Fruit fly (Drosophila melanogaster): ENCODE data around the gene Cyp4e3.

Cyp4e3 gene

dm6 chr2L:9758856-9759255 is 9.0 kb upstream of the Cyp4e3 start (continued):
- TF ChIP-seq stwl (tag; optimal IDR thresholded peaks at IDR 0.05) (peak; percentile 83), CG14050 (GFP tag; IDR thresholded peaks at IDR 0.05) (peak; percentile 16; the same call in 1 of the 3 replicates), CG13287 (GFP tag; IDR thresholded peaks at IDR 0.05; ENCODE audit: partially characterized antibody) (peak; percentile 95), klu (GFP tag; IDR thresholded peaks at IDR 0.05) (no peak; the same call in 1 of the 2 replicates), CG8281 (tag; optimal IDR thresholded peaks at IDR 0.05) (no peak), vvl (GFP tag; IDR thresholded peaks at IDR 0.05) (peak; percentile 83), CG12744 (GFP tag; optimal IDR thresholded peaks at IDR 0.05) (no peak), sc (optimal IDR thresholded peaks at IDR 0.05) (no peak), sc (GFP tag; optimal IDR thresholded peaks at IDR 0.05) (no peak), CG12236 (GFP tag; optimal IDR thresholded peaks at IDR 0.05) (no peak), tll (GFP tag; optimal IDR thresholded peaks at IDR 0.05) (no peak), CG2202 (tag; optimal IDR thresholded peaks at IDR 0.05) (no peak), CG10267 (tag; optimal IDR thresholded peaks at IDR 0.05) (peak; percentile 73), CG10147 (GFP tag; optimal IDR thresholded peaks at IDR 0.05) (peak; percentile 23), fd96Cb (tag; optimal IDR thresholded peaks at IDR 0.05) (no peak), CG12219 (GFP tag; optimal IDR thresholded peaks at IDR 0.05) (peak; percentile 30), Dref (GFP tag; IDR thresholded peaks at IDR 0.05) (peak; percentile 52), CG12299 (tag; optimal IDR thresholded peaks at IDR 0.05) (no peak), lmd (GFP tag; IDR thresholded peaks at IDR 0.05) (peak; percentile 65; the same call in 1 of the 2 replicates), lov (optimal IDR thresholded peaks at IDR 0.05) (no peak), lov (GFP tag; IDR thresholded peaks at IDR 0.05) (peak; percentile 30; the same call in 1 of the 3 replicates), ato (GFP tag; IDR thresholded peaks at IDR 0.05; ENCODE audit: partially characterized antibody) (peak; percentile 89), CG14860 (GFP tag; IDR thresholded peaks at IDR 0.05; ENCODE audit: partially characterized antibody) (peak; percentile 89), CG7372 (GFP tag; IDR thresholded peaks at IDR 0.05) (no peak), CG14965 (GFP tag; optimal IDR thresholded peaks at IDR 0.05; ENCODE audit: borderline replicate concordance) (no peak), CG6654 (GFP tag; optimal IDR thresholded peaks at IDR 0.05) (no peak), BEAF-32 (GFP tag; optimal IDR thresholded peaks at IDR 0.05) (peak; percentile 91), CG6175 (GFP tag; IDR thresholded peaks at IDR 0.05) (peak; percentile 96), CG3163 (GFP tag; optimal IDR thresholded peaks at IDR 0.05) (peak; percentile 27), CG6254 (GFP tag; optimal IDR thresholded peaks at IDR 0.05) (no peak), CG12659 (GFP tag; optimal IDR thresholded peaks at IDR 0.05) (peak; percentile 51), CG17328 (GFP tag; IDR thresholded peaks at IDR 0.05) (peak; percentile 23; the same call in 1 of the 2 replicates), crol (GFP tag; IDR thresholded peaks at IDR 0.05) (peak; percentile 99), Hsf (GFP tag; optimal IDR thresholded peaks at IDR 0.05) (peak; percentile 40), CG16863 (GFP tag; optimal IDR thresholded peaks at IDR 0.05) (peak; percentile 44), ftz-f1 (GFP tag; optimal IDR thresholded peaks at IDR 0.05) (no peak), Tbp (GFP tag; optimal IDR thresholded peaks at IDR 0.05) (no peak), CG5245 (GFP tag; optimal IDR thresholded peaks at IDR 0.05) (no peak), CG2875 (GFP tag; optimal IDR thresholded peaks at IDR 0.05) (no peak), schlank (tag; optimal IDR thresholded peaks at IDR 0.05) (peak; percentile 41), croc (GFP tag; conservative IDR thresholded peaks at IDR 0.05) (no peak), CG17829 (tag; optimal IDR thresholded peaks at IDR 0.05) (peak; percentile 69), sens-2 (GFP tag; IDR thresholded peaks at IDR 0.05) (0 out of 2 replicates have a peak, but pooled peaks have one; percentile 6), CG4328 (GFP tag; optimal IDR thresholded peaks at IDR 0.05) (peak; percentile 11), Ptx1 (GFP tag; IDR thresholded peaks at IDR 0.05) (peak; percentile 65), CG8924 (tag; optimal IDR thresholded peaks at IDR 0.05) (peak; percentile 61), NC2β (GFP tag; optimal IDR thresholded peaks at IDR 0.05) (no peak), dmrt99B (tag; optimal IDR thresholded peaks at IDR 0.05) (peak; percentile 19), Taf1 (GFP tag; IDR thresholded peaks at IDR 0.05) (no peak), pita (GFP tag; optimal IDR thresholded peaks at IDR 0.05) (no peak), tx (GFP tag; optimal IDR thresholded peaks at IDR 0.05) (no peak)

All from whole organism, embryonic.